Worm (Caenorhabditis elegans): ENCODE results near the gene T06D4.2.

Gene T06D4.2

ce11 chrII:3385736-3386135, at the start of gene T06D4.2:
Gene T06D4.2, minus strand, starts transcription at chrII:3385905.
- TF ChIP-seq hmg-20 (GFP tag; IDR thresholded peaks at IDR 0.05) (no peak), ztf-6 (GFP tag; IDR thresholded peaks at IDR 0.05) (no peak), dpff-1 (tag; optimal IDR thresholded peaks at IDR 0.05) (no peak), D2030.7 (GFP tag; IDR thresholded peaks at IDR 0.05) (no peak)

- TF ChIP-seq dox-1 (GFP tag; IDR thresholded peaks at IDR 0.05) (0 out of 2 replicates have a peak, but pooled peaks have one; percentile 16), snpc-4 (GFP tag; optimal IDR thresholded peaks at IDR 0.05) (no peak), snpc-4 (tag; optimal IDR thresholded peaks at IDR 0.05) (peak; percentile 3 to 75 (median 58)), ets-4 (GFP tag; optimal IDR thresholded peaks at IDR 0.05) (peak; percentile 17), K12H6.12 (tag; optimal IDR thresholded peaks at IDR 0.05) (no peak), nhr-80 (tag; optimal IDR thresholded peaks at IDR 0.05) (peak; percentile 30)
Observed at ce11 chrII:3434893-3435503, 49.3 kb upstream of the T06D4.2 start.

ce11 chrII:3429400-3429799, 43.7 kb upstream of the T06D4.2 start, which contains the start of gene C16C8.18:
Gene C16C8.18, plus strand, starts transcription at chrII:3429700.
- TF ChIP-seq aptf-2 (GFP tag; conservative IDR thresholded peaks at IDR 0.05), result no peak
- TF ChIP-seq D2030.7 (GFP tag; IDR thresholded peaks at IDR 0.05), result no peak
- no peak for TF ChIP-seq B0261.1 (tag; optimal IDR thresholded peaks at IDR 0.05)

ce11 chrII:3428158-3428704, 42.5 kb upstream of the T06D4.2 start:
- no peak for TF ChIP-seq nhr-80 (tag; optimal IDR thresholded peaks at IDR 0.05)
- peak; percentile 57 for TF ChIP-seq egrh-3 (GFP tag; IDR thresholded peaks at IDR 0.05)
- TF ChIP-seq F49E8.2 (tag; optimal IDR thresholded peaks at IDR 0.05; ENCODE audit: insufficient read depth), result no peak
- no peak for TF ChIP-seq egl-44 (GFP tag; IDR thresholded peaks at IDR 0.05)
- TF ChIP-seq hmg-1.2 (GFP tag; IDR thresholded peaks at IDR 0.05), result peak; percentile 55; the same call in 1 of the 2 replicates
- no peak for TF ChIP-seq lin-26 (GFP tag; IDR thresholded peaks at IDR 0.05)
- TF ChIP-seq lin-35 (GFP tag; optimal IDR thresholded peaks at IDR 0.05), result no peak
- TF ChIP-seq ceh-27 (GFP tag; optimal IDR thresholded peaks at IDR 0.05), result peak; percentile 56
- peak; percentile 34 for TF ChIP-seq attf-5 (GFP tag; optimal IDR thresholded peaks at IDR 0.05)
- TF ChIP-seq snpc-4 (GFP tag; optimal IDR thresholded peaks at IDR 0.05), result no peak
- TF ChIP-seq snpc-4 (tag; optimal IDR thresholded peaks at IDR 0.05), result no peak
- no peak for TF ChIP-seq cebp-1 (GFP tag; IDR thresholded peaks at IDR 0.05)
- TF ChIP-seq cebp-1 (tag; optimal IDR thresholded peaks at IDR 0.05), result peak; percentile 29
- TF ChIP-seq hrde-1 (tag; optimal IDR thresholded peaks at IDR 0.05; ENCODE audit: borderline replicate concordance), result no peak
- no peak for TF ChIP-seq unc-130 (GFP tag; optimal IDR thresholded peaks at IDR 0.05)
- peak; percentile 92 for TF ChIP-seq zfh-2 (GFP tag; conservative IDR thresholded peaks at IDR 0.05)
- TF ChIP-seq ztf-28 (GFP tag; IDR thresholded peaks at IDR 0.05), result no peak
- peak; percentile 40; the same call in 1 of the 2 replicates for TF ChIP-seq mcd-1 (GFP tag; IDR thresholded peaks at IDR 0.05)
- TF ChIP-seq F22D6.2 (tag; optimal IDR thresholded peaks at IDR 0.05), result no peak
- TF ChIP-seq ztf-18 (tag; optimal IDR thresholded peaks at IDR 0.05), result no peak
- no peak for TF ChIP-seq B0336.3 (GFP tag; IDR thresholded peaks at IDR 0.05)
- no peak for TF ChIP-seq fkh-3 (tag; optimal IDR thresholded peaks at IDR 0.05)
- TF ChIP-seq Y67H2A.10 (GFP tag; conservative IDR thresholded peaks at IDR 0.05), result no peak
